Worm (Caenorhabditis elegans) whole organism, young adult: ENCODE results near the gene sri-4.
A peak's percentile ranks its signal among the peaks of the same experiment; 100 is the strongest.

ENCODE experiments used
- B0261.1 ChIP-seq: sonication (generic microtip); optimal IDR thresholded peaks from 2 replicates; lab custom pipeline; 2016; ENCODE audit warnings: mild to moderate bottlenecking, missing genetic modification characterization, moderate library complexity, missing compliant biosample characterization
- C06A6.2 ChIP-seq: fragments of 200-800 bp; sonication (Bioruptor generic); conservative IDR thresholded peaks from 2 replicates; pipeline ENCODE4 v1.3.6; 2022; ENCODE audit warnings: missing genetic modification characterization, missing compliant biosample characterization
- F23B12.7 ChIP-seq: sonication (generic microtip); optimal IDR thresholded peaks from 2 replicates; lab custom pipeline; 2017; ENCODE audit warnings: missing genetic modification characterization, mild to moderate bottlenecking, missing compliant biosample characterization, antibody characterized with exemption, moderate library complexity; ENCODE audit not compliant: insufficient read depth
- F33H1.4 ChIP-seq: fragments of 200-800 bp; sonication (Bioruptor generic); IDR thresholded peaks from 2 replicates; pipeline ENCODE4 v1.3.6; 2022; ENCODE audit warnings: missing genetic modification reagents, missing genetic modification characterization, missing compliant biosample characterization
- K11D2.4 ChIP-seq: fragments of 200-800 bp; sonication (Bioruptor generic); IDR thresholded peaks from 2 replicates; pipeline ENCODE4 v1.3.6; 2022; ENCODE audit warnings: missing genetic modification reagents, missing genetic modification characterization, missing compliant biosample characterization
- T07F8.4 ChIP-seq: sonication (generic microtip); optimal IDR thresholded peaks from 2 replicates; lab custom pipeline; 2016; ENCODE audit warnings: mild to moderate bottlenecking, missing genetic modification characterization, moderate library complexity, missing compliant biosample characterization
- T26A5.8 ChIP-seq: sonication (generic microtip); optimal IDR thresholded peaks from 2 replicates; lab custom pipeline; 2016; ENCODE audit warnings: missing genetic modification characterization, missing compliant biosample characterization
- Y56A3A.18 ChIP-seq: fragments of 200-800 bp; sonication (Bioruptor generic); IDR thresholded peaks from 2 replicates; pipeline ENCODE4 v1.3.6; 2022; ENCODE audit warnings: missing genetic modification reagents, missing genetic modification characterization, missing compliant biosample characterization
- ZK185.1 ChIP-seq: sonication (generic microtip); optimal IDR thresholded peaks from 2 replicates; lab custom pipeline; 2016; ENCODE audit warnings: mild to moderate bottlenecking, missing genetic modification characterization, missing compliant biosample characterization; ENCODE audit not compliant: poor library complexity, severe bottlenecking
- aptf-2 ChIP-seq: fragments of 200-800 bp; sonication (Bioruptor generic); conservative IDR thresholded peaks from 2 replicates; pipeline ENCODE4 v1.3.6; 2022; ENCODE audit warnings: missing genetic modification reagents, missing genetic modification characterization, missing compliant biosample characterization
- aptf-3 ChIP-seq: fragments of 200-800 bp; sonication (Bioruptor generic); IDR thresholded peaks from 2 replicates; pipeline ENCODE4 v1.3.6; 2022; ENCODE audit warnings: missing genetic modification characterization, missing compliant biosample characterization
- attf-3 ChIP-seq: fragments of 200-800 bp; sonication (Bioruptor generic); conservative IDR thresholded peaks from 2 replicates; pipeline ENCODE4 v1.3.6; 2022; ENCODE audit warnings: missing genetic modification reagents, missing genetic modification characterization, missing compliant biosample characterization
- attf-5 ChIP-seq: fragments of 200-800 bp; sonication (Bioruptor generic); optimal IDR thresholded peaks from 2 replicates; lab custom pipeline; 2018; ENCODE audit warnings: mild to moderate bottlenecking, missing genetic modification characterization, missing compliant biosample characterization
- cebp-1 ChIP-seq, 2 experiments: fragments of 200-800 bp in 1 of 2; sonication (Bioruptor generic) in 1 of 2; sonication (generic microtip) in 1 of 2; IDR thresholded peaks in 1 of 2; optimal IDR thresholded peaks in 1 of 2; 2 replicates each; pipeline versions ENCODE4 v1.3.6 to Lab custom; 2017 to 2022; ENCODE audit warnings: missing compliant biosample characterization in 2 of 2, missing genetic modification characterization in 2 of 2, mild to moderate bottlenecking in 1 of 2, missing genetic modification reagents in 1 of 2, moderate library complexity in 1 of 2
- ceh-100 ChIP-seq: fragments of 200-800 bp; sonication (Bioruptor generic); IDR thresholded peaks from 2 replicates; pipeline ENCODE4 v1.3.6; 2022; ENCODE audit warnings: missing genetic modification reagents, missing genetic modification characterization, missing compliant biosample characterization
- ceh-40 ChIP-seq: fragments of 200-800 bp; sonication (Bioruptor generic); IDR thresholded peaks from 2 replicates; pipeline ENCODE4 v1.3.6; 2022; ENCODE audit warnings: missing genetic modification characterization, missing compliant biosample characterization
- ceh-79 ChIP-seq: sonication (generic microtip); optimal IDR thresholded peaks from 2 replicates; lab custom pipeline; 2017; ENCODE audit warnings: mild to moderate bottlenecking, missing genetic modification characterization, missing compliant biosample characterization
- chd-7 ChIP-seq: sonication (generic microtip); optimal IDR thresholded peaks from 2 replicates; lab custom pipeline; 2016; ENCODE audit warnings: mild to moderate bottlenecking, missing genetic modification characterization, moderate library complexity, missing compliant biosample characterization
- die-1 ChIP-seq: sonication (generic microtip); optimal IDR thresholded peaks from 2 replicates; lab custom pipeline; 2016; ENCODE audit warnings: missing genotype, mild to moderate bottlenecking, missing genetic modification characterization, missing compliant biosample characterization
- dox-1 ChIP-seq: fragments of 200-800 bp; sonication (Bioruptor generic); IDR thresholded peaks from 2 replicates; pipeline ENCODE4 v1.3.6; 2022; ENCODE audit warnings: missing genetic modification reagents, missing genetic modification characterization, missing compliant biosample characterization
- dpl-1 ChIP-seq: fragments of 150-350 bp; optimal IDR thresholded peaks from 2 replicates; lab custom pipeline; 2014; ENCODE audit warnings: missing biosample characterization, missing genetic modification reagents, missing genetic modification characterization
- efl-1 ChIP-seq: fragments of 150-350 bp; optimal IDR thresholded peaks from 2 replicates; lab custom pipeline; 2014; ENCODE audit warnings: missing biosample characterization, missing genetic modification reagents, missing genetic modification characterization
- ets-4 ChIP-seq: fragments of 200-800 bp; sonication (Bioruptor generic); optimal IDR thresholded peaks from 2 replicates; lab custom pipeline; 2018; ENCODE audit warnings: mild to moderate bottlenecking, missing genetic modification characterization, missing compliant biosample characterization
- gei-17 ChIP-seq: fragments of 200-800 bp; sonication (Bioruptor generic); optimal IDR thresholded peaks from 2 replicates; lab custom pipeline; 2018; ENCODE audit warnings: mild to moderate bottlenecking, missing genetic modification characterization, missing compliant biosample characterization
- him-1 ChIP-seq: sonication (generic microtip); optimal IDR thresholded peaks from 2 replicates; lab custom pipeline; 2016; ENCODE audit warnings: missing genotype, missing genetic modification reagents, missing genetic modification characterization, missing compliant biosample characterization
- hsf-1 ChIP-seq: fragments of 200-800 bp; sonication (Bioruptor generic); IDR thresholded peaks from 2 replicates; pipeline ENCODE4 v1.3.6; 2022; ENCODE audit warnings: missing genetic modification reagents, missing genetic modification characterization, missing compliant biosample characterization
- let-526 ChIP-seq: fragments of 200-800 bp; sonication (Bioruptor generic); IDR thresholded peaks from 2 replicates; pipeline ENCODE4 v1.3.6; 2022; ENCODE audit warnings: missing genetic modification reagents, missing genetic modification characterization, missing compliant biosample characterization
- let-607 ChIP-seq, 2 experiments: fragments of 200-800 bp in 1 of 2; sonication (Bioruptor generic) in 1 of 2; sonication (generic microtip) in 1 of 2; optimal IDR thresholded peaks; 2 replicates each; lab custom pipeline; 2016 to 2018; ENCODE audit warnings: mild to moderate bottlenecking in 2 of 2, missing compliant biosample characterization in 2 of 2, missing genetic modification characterization in 2 of 2, moderate library complexity in 2 of 2, missing genotype in 1 of 2
- lin-26 ChIP-seq: fragments of 200-800 bp; sonication (Bioruptor generic); IDR thresholded peaks from 2 replicates; pipeline ENCODE4 v1.3.6; 2022; ENCODE audit warnings: missing genetic modification reagents, missing genetic modification characterization, missing compliant biosample characterization
- lin-40 ChIP-seq: sonication (generic microtip); optimal IDR thresholded peaks from 2 replicates; lab custom pipeline; 2016; ENCODE audit warnings: missing genetic modification characterization, mild to moderate bottlenecking, missing compliant biosample characterization, missing genotype, missing genetic modification reagents
- lsl-1 ChIP-seq: fragments of 200-800 bp; sonication (Bioruptor generic); optimal IDR thresholded peaks from 2 replicates; lab custom pipeline; 2018; ENCODE audit warnings: mild to moderate bottlenecking, missing genetic modification characterization, moderate library complexity, missing compliant biosample characterization
- madf-10 ChIP-seq: sonication (generic microtip); optimal IDR thresholded peaks from 2 replicates; lab custom pipeline; 2016; ENCODE audit warnings: mild to moderate bottlenecking, missing genetic modification characterization, missing compliant biosample characterization
- madf-6 ChIP-seq: fragments of 200-800 bp; sonication (Bioruptor generic); IDR thresholded peaks from 2 replicates; pipeline ENCODE4 v1.3.6; 2022; ENCODE audit warnings: missing genetic modification reagents, missing genetic modification characterization, missing compliant biosample characterization
- madf-8 ChIP-seq: fragments of 200-800 bp; sonication (Bioruptor generic); conservative IDR thresholded peaks from 2 replicates; pipeline ENCODE4 v1.3.6; 2022; ENCODE audit warnings: missing genetic modification reagents, missing genetic modification characterization, missing compliant biosample characterization
- mcd-1 ChIP-seq: fragments of 200-800 bp; sonication (Bioruptor generic); IDR thresholded peaks from 2 replicates; pipeline ENCODE4 v1.3.6; 2022; ENCODE audit warnings: missing genetic modification reagents, missing genetic modification characterization, missing compliant biosample characterization
- nfyb-1 ChIP-seq: fragments of 200-800 bp; sonication (Bioruptor generic); IDR thresholded peaks from 2 replicates; pipeline ENCODE4 v1.3.6; 2022; ENCODE audit warnings: missing genetic modification reagents, missing genetic modification characterization, missing compliant biosample characterization
- pbrm-1 ChIP-seq: fragments of 200-800 bp; sonication (Bioruptor generic); IDR thresholded peaks from 2 replicates; pipeline ENCODE4 v1.3.6; 2022; ENCODE audit warnings: missing genetic modification reagents, missing genetic modification characterization, missing compliant biosample characterization
- pha-4 ChIP-seq: fragments of 150-350 bp; sonication (generic microtip); optimal IDR thresholded peaks from 2 replicates; lab custom pipeline; 2014; ENCODE audit warnings: missing biosample characterization, missing genetic modification reagents, missing genetic modification characterization
- rcor-1 ChIP-seq: fragments of 200-800 bp; sonication (Bioruptor generic); IDR thresholded peaks from 2 replicates; pipeline ENCODE4 v1.3.6; 2022; ENCODE audit warnings: missing genetic modification reagents, missing genetic modification characterization, missing compliant biosample characterization
- repo-1 ChIP-seq: sonication (generic microtip); optimal IDR thresholded peaks from 2 replicates; lab custom pipeline; 2017; ENCODE audit warnings: mild to moderate bottlenecking, missing genetic modification characterization, missing compliant biosample characterization
- snpc-1.1 ChIP-seq: sonication (generic microtip); optimal IDR thresholded peaks from 2 replicates; lab custom pipeline; 2017; ENCODE audit warnings: missing genetic modification characterization, mild to moderate bottlenecking, missing compliant biosample characterization, antibody characterized with exemption, moderate library complexity, missing genotype, missing genetic modification reagents; ENCODE audit not compliant: insufficient read depth
- somi-1 ChIP-seq: fragments of 200-800 bp; sonication (Bioruptor generic); optimal IDR thresholded peaks from 2 replicates; lab custom pipeline; 2018; ENCODE audit warnings: mild to moderate bottlenecking, missing genetic modification characterization, missing compliant biosample characterization
- sptf-2 ChIP-seq: fragments of 200-800 bp; sonication (Bioruptor generic); optimal IDR thresholded peaks from 2 replicates; lab custom pipeline; 2018; ENCODE audit warnings: mild to moderate bottlenecking, missing genetic modification characterization, missing compliant biosample characterization
- ztf-28 ChIP-seq: fragments of 200-800 bp; sonication (Bioruptor generic); IDR thresholded peaks from 2 replicates; pipeline ENCODE4 v1.3.6; 2022; ENCODE audit warnings: missing genetic modification reagents, missing genetic modification characterization, missing compliant biosample characterization

sri-4 gene

ce11 chrV:764732-765131 is 16.6 kb downstream of the sri-4 start, which contains the start of gene str-238:
Gene str-238, plus strand, starts transcription at chrV:765032.
- no peak for TF ChIP-seq dpl-1 (GFP tag; lab: Kevin White, UChicago)
- no peak for TF ChIP-seq attf-5 (GFP tag; lab: Kevin White, UChicago)
- no peak for TF ChIP-seq ZK185.1 (tag; lab: Kevin White, UChicago)
- no peak for TF ChIP-seq aptf-3 (GFP tag; lab: Robert Waterston, UW)
- TF ChIP-seq F33H1.4, result no peak
- no peak for TF ChIP-seq lin-26 (GFP tag; lab: Robert Waterston, UW)
- TF ChIP-seq pha-4, result no peak
- no peak for TF ChIP-seq T26A5.8 (tag; lab: Kevin White, UChicago)
- TF ChIP-seq K11D2.4 (GFP tag; lab: Robert Waterston, UW), result no peak
- no peak for TF ChIP-seq let-526 (GFP tag; lab: Robert Waterston, UW)
- TF ChIP-seq F23B12.7 (tag; lab: Kevin White, UChicago), result no peak
- TF ChIP-seq lsl-1, result no peak
- TF ChIP-seq, all 124 proteins: peak for 0

ce11 chrV:772210-772609 is 24.1 kb downstream of the sri-4 start:
- TF ChIP-seq die-1 (tag; lab: Kevin White, UChicago), result no peak
- TF ChIP-seq lsl-1, result no peak
- no peak for TF ChIP-seq mcd-1
- no peak for TF ChIP-seq chd-7 (tag; lab: Kevin White, UChicago)
- no peak for TF ChIP-seq ets-4
- no peak for TF ChIP-seq attf-3
- TF ChIP-seq B0261.1 (tag; lab: Kevin White, UChicago), result no peak
- TF ChIP-seq ceh-79 (tag; lab: Kevin White, UChicago), result no peak
- no peak for TF ChIP-seq rcor-1
- no peak for TF ChIP-seq ceh-40 (GFP tag; lab: Robert Waterston, UW)
- no peak for TF ChIP-seq ZK185.1 (tag; lab: Kevin White, UChicago)
- no peak for TF ChIP-seq madf-10
- TF ChIP-seq somi-1 (GFP tag; lab: Kevin White, UChicago), result no peak
- no peak for TF ChIP-seq Y56A3A.18 (GFP tag; lab: Robert Waterston, UW)

ce11 chrV:773256-773655 is 25.1 kb downstream of the sri-4 start, which contains the start of gene sti-1:
Gene sti-1, plus strand, starts transcription at chrV:773518.
- TF ChIP-seq let-607 (tag; optimal IDR thresholded peaks at IDR 0.05; lab: Kevin White, UChicago), result no peak
- TF ChIP-seq ztf-28 (GFP tag; lab: Robert Waterston, UW), result no peak
- TF ChIP-seq madf-8 (GFP tag; lab: Robert Waterston, UW), result peak; percentile 34
- no peak for TF ChIP-seq T07F8.4 (tag; lab: Kevin White, UChicago)
- peak; percentile 32 for TF ChIP-seq snpc-1.1 (tag; lab: Kevin White, UChicago)
- no peak for TF ChIP-seq repo-1
- peak; percentile 66 for TF ChIP-seq dox-1 (GFP tag; lab: Robert Waterston, UW)
- peak; percentile 92 for TF ChIP-seq efl-1
- peak; percentile 24 for TF ChIP-seq him-1 (tag; lab: Kevin White, UChicago)
- no peak for TF ChIP-seq ceh-100 (GFP tag; lab: Robert Waterston, UW)
- TF ChIP-seq mcd-1, result peak; percentile 98
- TF ChIP-seq C06A6.2 (GFP tag; lab: Robert Waterston, UW), result no peak
- TF ChIP-seq F33H1.4, result peak; percentile 28; the same call in 1 of the 2 replicates
- TF ChIP-seq madf-6 (GFP tag; lab: Robert Waterston, UW), result peak; percentile 72
- peak; percentile 84 for TF ChIP-seq pbrm-1 (GFP tag; lab: Robert Waterston, UW)
- no peak for TF ChIP-seq ceh-40 (GFP tag; lab: Robert Waterston, UW)
- no peak for TF ChIP-seq gei-17 (GFP tag; lab: Kevin White, UChicago)
- peak; percentile 98 for TF ChIP-seq hsf-1 (GFP tag; lab: Robert Waterston, UW)
- no peak for TF ChIP-seq aptf-3 (GFP tag; lab: Robert Waterston, UW)
- peak; percentile 78 for TF ChIP-seq lin-40 (tag; lab: Kevin White, UChicago)
- TF ChIP-seq nfyb-1 (GFP tag; lab: Robert Waterston, UW), result peak; percentile 44; the same call in 1 of the 2 replicates
- no peak for TF ChIP-seq madf-10
- peak; percentile 38 for TF ChIP-seq lsl-1
- no peak for TF ChIP-seq aptf-2 (GFP tag; lab: Robert Waterston, UW)
- TF ChIP-seq rcor-1, result peak; percentile 64; the same call in 1 of the 2 replicates
- TF ChIP-seq dpl-1 (GFP tag; lab: Kevin White, UChicago), result peak; percentile 80
- no peak for TF ChIP-seq cebp-1 (GFP tag; IDR thresholded peaks at IDR 0.05; lab: Robert Waterston, UW)
- TF ChIP-seq cebp-1 (tag; optimal IDR thresholded peaks at IDR 0.05; lab: Kevin White, UChicago), result peak; percentile 59
- TF ChIP-seq sptf-2 (GFP tag; lab: Kevin White, UChicago), result no peak
